Worm (Caenorhabditis elegans) whole organism, L3 larva: Measurements from ENCODE around the gene srw-95.

Experiments used
- R02D3.7 ChIP-seq: fragments of 150-350 bp; optimal IDR thresholded peaks from 2 replicates; lab custom pipeline; 2014; ENCODE audit warnings: missing biosample characterization, missing genetic modification characterization
- ZK546.5 ChIP-seq: sonication (generic microtip); optimal IDR thresholded peaks from 2 replicates; lab custom pipeline; 2017; ENCODE audit warnings: missing biosample characterization, missing genetic modification characterization
- aly-2 ChIP-seq: fragments of 150-350 bp; optimal IDR thresholded peaks from 2 replicates; lab custom pipeline; 2014; ENCODE audit warnings: missing biosample characterization, missing genetic modification characterization
- ama-1 ChIP-seq: fragments of 150-350 bp; optimal IDR thresholded peaks from 2 replicates; lab custom pipeline; 2018
- ceh-16 ChIP-seq: sonication (generic microtip); optimal IDR thresholded peaks from 2 replicates; lab custom pipeline; 2017; ENCODE audit warnings: missing biosample characterization, missing genetic modification characterization
- ceh-28 ChIP-seq: fragments of 150-350 bp; optimal IDR thresholded peaks from 2 replicates; lab custom pipeline; 2014; ENCODE audit warnings: missing biosample characterization, missing genetic modification reagents, missing genetic modification characterization
- ceh-82 ChIP-seq: fragments of 150-350 bp; optimal IDR thresholded peaks from 2 replicates; lab custom pipeline; 2014; ENCODE audit warnings: missing biosample characterization, missing genetic modification characterization
- ceh-9 ChIP-seq: sonication (generic microtip); optimal IDR thresholded peaks from 2 replicates; lab custom pipeline; 2018; ENCODE audit warnings: missing biosample characterization, missing genetic modification characterization
- daf-12 ChIP-seq: fragments of 150-350 bp; optimal IDR thresholded peaks from 2 replicates; lab custom pipeline; 2014; ENCODE audit warnings: missing biosample characterization, missing genetic modification reagents, missing genetic modification characterization
- egl-27 ChIP-seq: sonication (generic microtip); optimal IDR thresholded peaks from 4 replicates; lab custom pipeline; 2017; ENCODE audit warnings: missing biosample characterization, missing genetic modification reagents, missing genetic modification characterization
- egl-5 ChIP-seq: fragments of 150-350 bp; optimal IDR thresholded peaks from 2 replicates; lab custom pipeline; 2017; ENCODE audit warnings: missing biosample characterization, missing genetic modification reagents, missing genetic modification characterization, inconsistent platforms
- elt-1 ChIP-seq: fragments of 150-350 bp; optimal IDR thresholded peaks from 2 replicates; lab custom pipeline; 2014; ENCODE audit warnings: missing biosample characterization, missing genetic modification characterization
- elt-2 ChIP-seq: sonication (generic microtip); optimal IDR thresholded peaks from 2 replicates; lab custom pipeline; 2016; ENCODE audit warnings: missing genetic modification reagents, mild to moderate bottlenecking, missing genetic modification characterization, missing compliant biosample characterization
- elt-3 ChIP-seq, 3 experiments: fragments of 150-350 bp in 1 of 3; sonication (generic microtip) in 2 of 3; optimal IDR thresholded peaks; 2 replicates in 2 of 3; 4 replicates in 1 of 3; lab custom pipeline; 2014 to 2017; ENCODE audit warnings: missing biosample characterization in 3 of 3, missing genetic modification characterization in 3 of 3
- eor-1 ChIP-seq, 2 experiments: fragments of 150-350 bp; optimal IDR thresholded peaks; 2 replicates each; lab custom pipeline; 2014 to 2018; ENCODE audit warnings: missing biosample characterization in 2 of 2, missing genetic modification characterization in 2 of 2
- fkh-10 ChIP-seq: sonication (generic microtip); optimal IDR thresholded peaks from 2 replicates; lab custom pipeline; 2017; ENCODE audit warnings: missing biosample characterization, missing genetic modification reagents, missing genetic modification characterization
- fkh-2 ChIP-seq: fragments of 150-350 bp; optimal IDR thresholded peaks from 2 replicates; lab custom pipeline; 2014; ENCODE audit warnings: missing biosample characterization, missing genetic modification reagents, missing genetic modification characterization
- fos-1 ChIP-seq: fragments of 150-350 bp; optimal IDR thresholded peaks from 2 replicates; lab custom pipeline; 2014; ENCODE audit warnings: missing biosample characterization, missing genetic modification characterization
- hmg-11 ChIP-seq: sonication (generic microtip); optimal IDR thresholded peaks from 2 replicates; lab custom pipeline; 2016; ENCODE audit warnings: missing genetic modification characterization, missing compliant biosample characterization
- jun-1 ChIP-seq: fragments of 150-350 bp; optimal IDR thresholded peaks from 2 replicates; lab custom pipeline; 2014; ENCODE audit warnings: missing biosample characterization, missing genetic modification reagents, missing genetic modification characterization
- lin-15B ChIP-seq: fragments of 150-350 bp; optimal IDR thresholded peaks from 2 replicates; lab custom pipeline; 2014; ENCODE audit warnings: missing biosample characterization, missing genetic modification characterization
- lin-39 ChIP-seq: fragments of 150-350 bp; optimal IDR thresholded peaks from 2 replicates; lab custom pipeline; 2018; ENCODE audit warnings: missing biosample characterization, missing genetic modification reagents, missing genetic modification characterization
- lsy-12 ChIP-seq: sonication (generic microtip); optimal IDR thresholded peaks from 2 replicates; lab custom pipeline; 2016; ENCODE audit warnings: mild to moderate bottlenecking, missing genetic modification characterization, missing compliant biosample characterization
- mdl-1 ChIP-seq: fragments of 150-350 bp; optimal IDR thresholded peaks from 2 replicates; lab custom pipeline; 2014; ENCODE audit warnings: missing biosample characterization, missing genetic modification characterization
- mml-1 ChIP-seq: fragments of 150-350 bp; sonication (generic microtip); optimal IDR thresholded peaks from 3 replicates; lab custom pipeline; 2014; ENCODE audit warnings: missing biosample characterization, missing genetic modification characterization
- nfya-1 ChIP-seq: sonication (generic microtip); optimal IDR thresholded peaks from 2 replicates; lab custom pipeline; 2017; ENCODE audit warnings: missing genetic modification characterization, mild to moderate bottlenecking, missing compliant biosample characterization, antibody characterized with exemption, moderate library complexity; ENCODE audit not compliant: insufficient read depth
- nhr-11 ChIP-seq: fragments of 150-350 bp; optimal IDR thresholded peaks from 2 replicates; lab custom pipeline; 2014; ENCODE audit warnings: missing biosample characterization, missing genetic modification characterization
- nhr-12 ChIP-seq: fragments of 150-350 bp; optimal IDR thresholded peaks from 2 replicates; lab custom pipeline; 2014; ENCODE audit warnings: missing biosample characterization, missing genetic modification characterization
- nhr-23 ChIP-seq: fragments of 150-350 bp; optimal IDR thresholded peaks from 2 replicates; lab custom pipeline; 2014; ENCODE audit warnings: missing biosample characterization, missing genetic modification reagents, missing genetic modification characterization
- nhr-237 ChIP-seq: fragments of 150-350 bp; optimal IDR thresholded peaks from 2 replicates; lab custom pipeline; 2014; ENCODE audit warnings: missing biosample characterization, missing genetic modification characterization
- nhr-25 ChIP-seq: sonication (generic microtip); optimal IDR thresholded peaks from 2 replicates; lab custom pipeline; 2017; ENCODE audit warnings: missing biosample characterization, missing genetic modification characterization
- nhr-28 ChIP-seq: fragments of 150-350 bp; optimal IDR thresholded peaks from 2 replicates; lab custom pipeline; 2014; ENCODE audit warnings: missing biosample characterization, missing genetic modification characterization
- nhr-43 ChIP-seq: sonication (generic microtip); optimal IDR thresholded peaks from 2 replicates; lab custom pipeline; 2016; ENCODE audit warnings: mild to moderate bottlenecking, missing genetic modification characterization, missing compliant biosample characterization; ENCODE audit not compliant: poor library complexity, severe bottlenecking
- nhr-67 ChIP-seq: fragments of 150-350 bp; optimal IDR thresholded peaks from 2 replicates; lab custom pipeline; 2014; ENCODE audit warnings: missing biosample characterization, missing genetic modification characterization
- nhr-76 ChIP-seq: fragments of 150-350 bp; sonication (generic microtip); optimal IDR thresholded peaks from 5 replicates; lab custom pipeline; 2014; ENCODE audit warnings: missing biosample characterization, missing genetic modification characterization
- nhr-77 ChIP-seq: fragments of 150-350 bp; optimal IDR thresholded peaks from 2 replicates; lab custom pipeline; 2014; ENCODE audit warnings: missing biosample characterization, missing genetic modification characterization
- pha-4 ChIP-seq: fragments of 150-350 bp; optimal IDR thresholded peaks from 2 replicates; lab custom pipeline; 2014; ENCODE audit warnings: missing biosample characterization, missing genetic modification reagents, missing genetic modification characterization
- pqm-1 ChIP-seq: fragments of 150-350 bp; optimal IDR thresholded peaks from 2 replicates; lab custom pipeline; 2017; ENCODE audit warnings: missing biosample characterization, missing genetic modification characterization, inconsistent platforms
- sea-2 ChIP-seq: fragments of 150-350 bp; sonication (generic microtip); optimal IDR thresholded peaks from 4 replicates; lab custom pipeline; 2014; ENCODE audit warnings: missing biosample characterization, missing genetic modification reagents, missing genetic modification characterization
- skn-1 ChIP-seq: fragments of 150-350 bp; optimal IDR thresholded peaks from 2 replicates; lab custom pipeline; 2014; ENCODE audit warnings: missing biosample characterization, missing genetic modification characterization
- snpc-4 ChIP-seq: fragments of 150-350 bp; optimal IDR thresholded peaks from 2 replicates; lab custom pipeline; 2014; ENCODE audit warnings: missing biosample characterization, missing genetic modification characterization
- tbx-2 ChIP-seq: sonication (generic microtip); optimal IDR thresholded peaks from 2 replicates; lab custom pipeline; 2016; ENCODE audit warnings: mild to moderate bottlenecking, missing genetic modification characterization, missing compliant biosample characterization
- unc-39 ChIP-seq: sonication (generic microtip); optimal IDR thresholded peaks from 4 replicates; lab custom pipeline; 2017; ENCODE audit warnings: missing biosample characterization, missing genetic modification characterization
- unc-62 ChIP-seq: fragments of 150-350 bp; sonication (generic microtip); optimal IDR thresholded peaks from 4 replicates; lab custom pipeline; 2014; ENCODE audit warnings: missing biosample characterization, missing genetic modification reagents, missing genetic modification characterization
- zag-1 ChIP-seq: fragments of 150-350 bp; optimal IDR thresholded peaks from 2 replicates; lab custom pipeline; 2014; ENCODE audit warnings: missing biosample characterization, missing genetic modification characterization
- ztf-11 ChIP-seq: fragments of 150-350 bp; optimal IDR thresholded peaks from 2 replicates; lab custom pipeline; 2014; ENCODE audit warnings: missing biosample characterization, missing genetic modification characterization
- ztf-4 ChIP-seq: fragments of 150-350 bp; optimal IDR thresholded peaks from 2 replicates; lab custom pipeline; 2014; ENCODE audit warnings: missing biosample characterization, missing genetic modification characterization

Gene srw-95

ce11 chrIV:4795111-4795510 is 16.8 kb upstream of the srw-95 start:
- TF ChIP-seq ztf-11: no peak
- no peak for TF ChIP-seq nhr-67 (tag; lab: Kevin White, UChicago)
- no peak for TF ChIP-seq unc-39 (tag; lab: Kevin White, UChicago)
- TF ChIP-seq elt-3 (tag; optimal IDR thresholded peaks at IDR 0.05; lab: Kevin White, UChicago): no peak

ce11 chrIV:4799114-4799513 is 12.8 kb upstream of the srw-95 start, which contains the start of gene eor-1:
Gene eor-1, minus strand, starts transcription at chrIV:4799178.
- TF ChIP-seq nhr-43 (tag; lab: Kevin White, UChicago) (no peak), jun-1 (tag; lab: Kevin White, UChicago) (no peak), ZK546.5 (tag; lab: Kevin White, UChicago) (no peak), nhr-11 (tag; lab: Kevin White, UChicago) (no peak), eor-1 (tag; optimal IDR thresholded peaks at IDR 0.05; lab: Kevin White, UChicago) (no peak), sea-2 (GFP tag; lab: Kevin White, UChicago) (no peak), fkh-10 (GFP tag; lab: Kevin White, UChicago) (no peak), nhr-77 (peak; percentile 11), ztf-11 (no peak), mml-1 (tag; lab: Kevin White, UChicago) (no peak), egl-5 (tag; lab: Kevin White, UChicago) (no peak), tbx-2 (tag; lab: Kevin White, UChicago) (no peak), nhr-12 (tag; lab: Kevin White, UChicago) (no peak), lsy-12 (no peak), pqm-1 (tag; lab: Kevin White, UChicago) (no peak), elt-3 (tag; optimal IDR thresholded peaks at IDR 0.05; lab: Kevin White, UChicago) (no peak), ztf-4 (no peak), R02D3.7 (tag; lab: Kevin White, UChicago) (no peak), lin-39 (tag; lab: Kevin White, UChicago) (no peak), fos-1 (tag; lab: Kevin White, UChicago) (no peak), ceh-9 (no peak), ama-1 (lab: Kevin White, UChicago) (no peak), elt-2 (tag; lab: Kevin White, UChicago) (no peak), ceh-28 (peak; percentile 80), skn-1 (tag; lab: Kevin White, UChicago) (no peak), nhr-76 (tag; lab: Kevin White, UChicago) (no peak), mdl-1 (no peak), egl-27 (tag; lab: Kevin White, UChicago) (no peak), lin-15B (peak; percentile 57), nhr-25 (peak; percentile 19), ceh-82 (no peak), fkh-2 (no peak), aly-2 (tag; lab: Kevin White, UChicago) (no peak), zag-1 (tag; lab: Kevin White, UChicago) (no peak), unc-39 (tag; lab: Kevin White, UChicago) (no peak), hmg-11 (tag; lab: Kevin White, UChicago) (peak; percentile 32), nhr-67 (tag; lab: Kevin White, UChicago) (no peak), elt-1 (tag; lab: Kevin White, UChicago) (no peak), ceh-16 (tag; lab: Kevin White, UChicago) (no peak), nhr-237 (tag; lab: Kevin White, UChicago) (no peak), pha-4 (tag; lab: Kevin White, UChicago) (no peak), nhr-28 (tag; lab: Kevin White, UChicago) (no peak), nfya-1 (tag; lab: Kevin White, UChicago) (peak; percentile 31), snpc-4 (tag; lab: Kevin White, UChicago) (no peak), unc-62 (GFP tag; lab: Kevin White, UChicago) (no peak), nhr-23 (tag; lab: Kevin White, UChicago) (peak; percentile 6), daf-12 (no peak)
